Fruit fly (Drosophila melanogaster) whole organism: ENCODE measurements around the gene CG1638.

Experiments
- CG8478 ChIP-seq: fragments of >200 bp; optimal IDR thresholded peaks from 2 replicates; lab custom pipeline; 2018; ENCODE audit warnings: inconsistent platforms
- Dll ChIP-seq: fragments of >200 bp; optimal IDR thresholded peaks from 2 replicates; lab custom pipeline; 2017
- EcR ChIP-seq, 2 experiments: fragments of >200 bp; optimal IDR thresholded peaks; 2 replicates each; lab custom pipeline; 2017; ENCODE audit warnings: missing biosample characterization in 2 of 2, missing genetic modification characterization in 2 of 2, missing genetic modification reagents in 2 of 2
- pan ChIP-seq: fragments of >200 bp; optimal IDR thresholded peaks from 2 replicates; lab custom pipeline; 2017
- psq ChIP-seq: fragments of >200 bp; optimal IDR thresholded peaks from 2 replicates; lab custom pipeline; 2017
- usp ChIP-seq: fragments of >200 bp; optimal IDR thresholded peaks from 2 replicates; lab custom pipeline; 2017; ENCODE audit warnings: missing biosample characterization, missing genetic modification characterization, mixed read lengths

The CG1638 gene

DNA sequence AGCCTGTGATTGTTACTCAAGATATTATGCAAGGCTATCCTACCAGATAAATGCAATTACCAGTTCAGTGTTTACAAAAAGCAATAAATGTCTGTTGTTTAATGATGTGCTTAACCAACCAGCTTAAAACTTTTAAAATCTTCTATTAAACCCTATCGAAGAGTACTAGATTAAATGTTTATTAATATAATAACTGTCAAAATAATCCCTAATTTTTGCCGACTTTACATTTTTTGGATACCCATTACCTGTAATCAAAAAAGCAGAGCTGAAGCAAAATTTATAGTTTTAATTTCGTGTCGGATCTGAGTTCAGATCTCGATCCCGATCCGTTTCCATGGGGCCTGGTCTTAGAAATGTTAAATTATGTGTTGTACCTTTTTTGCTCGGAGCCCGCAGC is at the start of gene CG1638:
Gene CG1638 (plus strand): TSS at position 301 of the 400 bp plus-strand sequence.
- TF ChIP-seq psq (lab: Kevin White, UChicago) (no peak), Dll (no peak), pan (lab: Kevin White, UChicago) (no peak), usp (GFP tag; lab: Kevin White, UChicago) (no peak), CG8478 (lab: Kevin White, UChicago) (no peak), EcR (GFP tag; optimal IDR thresholded peaks at IDR 0.05; lab: Kevin White, UChicago) (no peak)

DNA sequence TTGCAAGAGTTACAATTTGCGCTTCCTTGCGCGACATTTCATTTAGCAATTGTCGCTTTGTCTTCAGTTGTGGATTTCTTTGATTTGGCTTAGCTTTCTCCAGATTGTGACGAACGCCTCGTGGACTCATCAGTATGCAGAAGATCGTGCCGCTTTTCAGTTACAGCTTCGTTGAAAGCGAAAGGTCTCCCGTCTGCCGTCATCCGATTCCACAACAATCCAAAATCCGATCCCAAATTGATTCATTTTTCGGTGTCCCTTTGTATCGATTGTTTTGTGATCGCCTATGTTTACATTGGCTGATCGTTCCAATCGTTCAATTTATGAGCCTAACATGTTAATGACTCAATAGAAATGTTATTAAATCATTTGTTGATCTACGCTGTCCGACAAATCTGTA is 48.5 kb upstream of the CG1638 start:
- TF ChIP-seq Dll = no peak
- TF ChIP-seq usp (GFP tag; lab: Kevin White, UChicago) = no peak
- TF ChIP-seq EcR (GFP tag; optimal IDR thresholded peaks at IDR 0.05; lab: Kevin White, UChicago) = no peak
- TF ChIP-seq psq (lab: Kevin White, UChicago) = no peak
- no peak for TF ChIP-seq CG8478 (lab: Kevin White, UChicago)
- TF ChIP-seq pan (lab: Kevin White, UChicago) = no peak

DNA sequence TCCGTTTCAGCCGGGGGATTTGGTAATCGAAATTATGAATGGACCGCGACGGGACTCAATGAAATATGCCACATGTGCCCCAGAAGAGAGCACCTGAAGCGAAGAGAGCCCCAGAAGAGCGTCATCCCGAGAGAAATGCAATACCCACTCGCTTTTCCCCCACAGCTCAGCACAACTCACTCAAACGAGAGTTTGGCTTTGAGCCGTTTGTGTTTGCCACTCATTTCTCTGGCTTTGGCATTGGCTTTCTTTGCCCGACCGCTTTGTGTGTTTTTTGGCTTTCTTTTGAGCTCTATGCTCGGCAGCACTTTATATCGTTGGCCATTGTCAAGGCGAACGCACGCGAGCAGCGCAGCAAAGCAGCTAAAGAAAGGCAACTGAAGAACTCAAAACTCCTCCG is 47.7 kb upstream of the CG1638 start, which contains the start of gene nyo:
Gene nyo (plus strand): TSS at position 312 of the 400 bp plus-strand sequence.
- TF ChIP-seq EcR (GFP tag; optimal IDR thresholded peaks at IDR 0.05; lab: Kevin White, UChicago) (no peak), Dll (no peak), CG8478 (lab: Kevin White, UChicago) (no peak), psq (lab: Kevin White, UChicago) (no peak), usp (GFP tag; lab: Kevin White, UChicago) (no peak), pan (lab: Kevin White, UChicago) (no peak)

DNA sequence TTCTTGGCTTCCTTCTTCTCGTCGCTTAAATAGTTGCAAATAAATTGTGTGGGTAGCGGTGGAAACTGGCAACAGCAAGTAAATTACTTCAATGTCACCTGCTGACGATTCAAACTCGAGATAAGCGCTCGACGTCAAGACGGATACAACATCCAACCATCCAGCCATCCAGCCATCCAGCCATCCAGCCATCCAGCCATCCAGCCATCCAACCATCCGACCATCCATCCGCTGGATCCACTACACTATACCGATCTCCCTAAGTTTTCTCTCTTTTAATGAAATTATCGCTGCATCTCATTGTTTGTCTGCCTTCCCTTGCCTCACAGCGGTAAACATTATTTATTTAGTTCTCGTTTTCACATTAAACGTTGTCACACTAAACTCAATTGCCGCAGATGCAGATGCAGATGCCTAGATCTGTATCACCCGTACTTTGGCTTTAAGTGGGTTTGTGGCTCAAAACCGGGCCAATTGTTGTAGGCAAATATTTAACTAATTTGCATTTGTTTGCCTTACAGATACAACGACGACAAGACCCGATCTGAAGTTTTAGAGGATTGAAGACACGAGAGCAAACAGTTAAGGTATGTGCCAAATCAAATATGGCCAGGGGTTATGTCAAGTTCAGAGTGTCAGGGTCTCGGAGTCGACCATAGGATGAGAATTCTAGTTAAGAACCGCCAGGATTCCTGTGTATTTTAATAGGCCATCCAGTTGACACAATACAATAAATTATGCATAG is 41.4 kb upstream of the CG1638 start:
- TF ChIP-seq pan (lab: Kevin White, UChicago) (no peak), CG8478 (lab: Kevin White, UChicago) (no peak), EcR (GFP tag; optimal IDR thresholded peaks at IDR 0.05; lab: Kevin White, UChicago) (no peak), psq (lab: Kevin White, UChicago) (no peak), usp (GFP tag; lab: Kevin White, UChicago) (no peak), Dll (no peak)

DNA sequence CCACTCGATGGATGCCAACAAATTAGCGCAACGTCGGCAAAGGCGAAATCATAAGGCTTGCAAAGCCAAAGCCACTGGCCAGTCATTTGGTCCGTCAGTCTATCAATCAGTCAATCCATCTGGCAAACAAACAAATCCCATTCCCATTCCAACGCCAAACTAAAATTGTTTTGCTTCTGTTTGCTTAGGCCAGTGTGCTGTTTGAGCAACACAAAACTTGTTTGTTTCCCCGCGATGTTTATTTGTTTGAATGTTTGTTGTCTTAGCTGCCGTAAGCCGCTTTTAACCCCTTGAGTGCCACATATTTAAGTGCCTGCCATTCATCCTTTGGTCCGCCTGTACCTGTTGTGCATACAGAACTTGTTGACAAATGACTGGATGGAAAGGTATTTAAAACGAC is 39.5 kb upstream of the CG1638 start:
- TF ChIP-seq psq (lab: Kevin White, UChicago) = no peak
- TF ChIP-seq pan (lab: Kevin White, UChicago) = no peak
- TF ChIP-seq usp (GFP tag; lab: Kevin White, UChicago) = no peak
- TF ChIP-seq EcR (GFP tag; optimal IDR thresholded peaks at IDR 0.05; lab: Kevin White, UChicago) = no peak
- TF ChIP-seq CG8478 (lab: Kevin White, UChicago) = no peak
- TF ChIP-seq Dll = no peak

DNA sequence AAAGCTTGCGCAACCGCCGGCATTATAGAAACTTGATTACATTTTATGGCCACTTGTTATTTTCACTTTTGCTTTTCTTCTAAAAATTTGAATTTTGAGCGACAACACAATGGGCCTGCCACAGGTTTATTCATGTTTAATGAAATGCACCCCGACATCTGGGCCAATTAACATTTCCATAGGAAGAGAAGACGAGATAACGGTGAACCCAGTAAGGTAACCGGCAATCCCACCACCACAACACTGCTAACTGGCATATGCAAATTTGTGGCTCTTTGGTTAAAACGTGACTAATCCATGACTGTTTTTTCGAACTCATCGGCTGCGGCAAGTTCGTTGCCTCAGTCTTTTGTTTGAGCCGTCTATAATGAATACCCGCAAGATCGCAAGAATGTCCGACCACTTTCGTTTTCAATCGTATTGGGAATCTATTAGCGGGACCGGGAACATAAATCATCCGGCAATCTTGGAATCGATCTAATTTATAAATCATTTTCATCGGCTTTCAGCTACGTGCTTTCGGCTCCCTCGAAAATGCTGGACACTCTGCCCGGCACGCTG is 31.6 kb upstream of the CG1638 start:
- TF ChIP-seq usp (GFP tag; lab: Kevin White, UChicago) (no peak), pan (lab: Kevin White, UChicago) (no peak), CG8478 (lab: Kevin White, UChicago) (no peak), psq (lab: Kevin White, UChicago) (no peak), Dll (no peak), EcR (GFP tag; optimal IDR thresholded peaks at IDR 0.05; lab: Kevin White, UChicago) (no peak)

DNA sequence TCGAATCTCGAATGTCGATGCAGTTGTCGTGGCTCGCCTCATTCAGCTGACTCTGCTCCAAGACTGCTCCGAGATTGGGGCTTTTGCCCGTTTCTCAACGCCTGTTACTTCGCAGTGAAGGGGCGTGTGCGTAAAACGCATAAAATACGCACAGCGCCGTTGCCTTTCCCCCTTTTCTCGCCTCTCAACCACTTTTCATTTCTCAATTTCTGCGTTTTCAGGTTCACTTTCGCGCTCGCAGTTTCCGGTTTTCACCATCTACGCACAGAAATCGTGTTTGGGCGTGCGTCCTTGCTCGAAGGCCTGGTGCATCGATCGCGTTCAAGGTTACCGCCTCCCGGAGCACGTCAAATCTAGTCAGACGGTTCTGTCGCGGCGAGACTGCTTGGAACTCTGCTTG is 30.6 kb upstream of the CG1638 start:
- TF ChIP-seq CG8478 (lab: Kevin White, UChicago) (no peak), EcR (GFP tag; optimal IDR thresholded peaks at IDR 0.05; lab: Kevin White, UChicago) (peak in 1 of 2 experiments; percentile 0), Dll (no peak)

DNA sequence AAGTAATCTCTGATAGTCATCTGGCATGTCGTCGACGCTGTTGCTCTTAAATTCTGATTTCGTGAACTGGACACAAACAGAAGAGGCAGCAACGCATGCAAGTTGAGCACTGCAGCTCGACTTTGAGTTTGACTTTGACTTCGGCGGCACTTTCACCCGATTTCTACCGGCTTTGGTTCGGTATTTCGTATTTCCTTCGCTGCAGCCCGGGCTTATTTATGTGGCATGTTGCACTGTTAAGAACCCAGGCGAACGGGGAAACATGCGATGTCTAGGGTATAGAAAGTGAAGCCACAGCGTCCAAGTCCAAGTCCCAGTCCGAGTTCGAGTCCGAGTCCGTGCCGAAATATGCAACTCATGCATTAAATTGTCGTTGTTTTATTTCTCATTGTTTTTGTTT is 26.2 kb upstream of the CG1638 start:
- TF ChIP-seq CG8478 (lab: Kevin White, UChicago) = no peak
- TF ChIP-seq pan (lab: Kevin White, UChicago) = no peak
- no peak for TF ChIP-seq usp (GFP tag; lab: Kevin White, UChicago)
- no peak for TF ChIP-seq psq (lab: Kevin White, UChicago)
- TF ChIP-seq Dll = no peak
- TF ChIP-seq EcR (GFP tag; optimal IDR thresholded peaks at IDR 0.05; lab: Kevin White, UChicago) = no peak

DNA sequence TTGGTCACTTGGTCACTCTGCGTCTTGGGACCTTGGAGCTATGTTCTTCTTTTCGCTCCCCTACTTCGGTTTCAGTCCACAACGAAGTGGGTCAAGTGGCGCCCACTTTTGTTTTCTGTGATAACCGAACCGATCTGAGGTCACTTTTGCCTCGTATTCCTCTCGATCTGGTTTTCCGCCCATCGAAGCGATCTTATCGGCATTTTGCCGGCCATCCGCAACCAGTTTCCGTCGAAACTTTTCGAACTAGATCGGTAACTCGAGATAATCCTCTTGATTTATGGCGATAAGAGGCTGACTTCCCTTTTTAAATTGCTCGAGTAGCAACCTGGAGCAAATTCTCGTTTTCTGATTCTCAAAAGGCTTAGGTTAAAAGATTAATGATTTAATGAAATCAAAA is 25.8 kb upstream of the CG1638 start:
- no peak for TF ChIP-seq Dll
- no peak for TF ChIP-seq psq (lab: Kevin White, UChicago)
- no peak for TF ChIP-seq usp (GFP tag; lab: Kevin White, UChicago)
- TF ChIP-seq EcR (GFP tag; optimal IDR thresholded peaks at IDR 0.05; lab: Kevin White, UChicago) = no peak
- TF ChIP-seq pan (lab: Kevin White, UChicago) = no peak
- TF ChIP-seq CG8478 (lab: Kevin White, UChicago) = no peak

DNA sequence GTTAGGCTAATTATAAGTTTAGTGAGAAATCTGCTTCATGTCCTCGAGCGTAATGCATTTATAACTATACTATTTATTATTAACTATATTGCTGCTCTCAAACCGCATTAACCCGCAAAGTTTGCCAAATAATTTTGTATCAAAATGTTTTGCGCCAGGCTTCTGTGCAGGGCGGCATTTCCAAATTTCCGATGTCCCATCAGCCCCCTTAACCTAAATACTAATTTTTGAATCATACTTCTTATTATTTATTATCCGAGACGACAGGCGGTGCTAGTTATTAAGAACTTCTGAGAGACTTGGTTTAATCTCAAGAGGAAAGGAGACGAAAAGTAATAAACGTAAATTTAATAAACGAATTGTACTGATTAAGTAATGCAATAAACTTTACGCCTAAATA is 24.6 kb upstream of the CG1638 start:
- no peak for TF ChIP-seq psq (lab: Kevin White, UChicago)
- no peak for TF ChIP-seq EcR (GFP tag; optimal IDR thresholded peaks at IDR 0.05; lab: Kevin White, UChicago)
- TF ChIP-seq usp (GFP tag; lab: Kevin White, UChicago) = no peak
- TF ChIP-seq pan (lab: Kevin White, UChicago) = no peak
- TF ChIP-seq CG8478 (lab: Kevin White, UChicago) = no peak
- no peak for TF ChIP-seq Dll

DNA sequence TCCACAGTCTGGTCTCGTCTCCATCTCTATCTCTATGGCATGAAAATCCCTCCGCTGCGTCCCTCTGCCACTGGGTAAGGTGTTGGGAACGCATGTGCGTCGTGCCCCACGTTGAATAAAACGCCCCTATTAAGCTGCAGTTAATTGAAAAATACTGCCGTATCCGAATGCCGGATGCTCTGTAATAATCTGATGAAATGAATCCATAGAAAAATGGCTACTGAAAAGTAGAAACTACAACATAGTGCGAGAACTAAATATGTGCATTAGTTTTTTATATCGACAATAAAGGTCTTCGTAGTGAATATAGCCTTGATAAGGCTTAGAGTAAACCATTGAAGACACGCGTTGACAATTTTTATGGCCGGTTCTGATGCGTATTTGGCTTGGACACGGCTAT is 23.6 kb upstream of the CG1638 start:
- TF ChIP-seq usp (GFP tag; lab: Kevin White, UChicago) (no peak), CG8478 (lab: Kevin White, UChicago) (no peak), EcR (GFP tag; optimal IDR thresholded peaks at IDR 0.05; lab: Kevin White, UChicago) (no peak), Dll (no peak), pan (lab: Kevin White, UChicago) (no peak), psq (lab: Kevin White, UChicago) (no peak)

DNA sequence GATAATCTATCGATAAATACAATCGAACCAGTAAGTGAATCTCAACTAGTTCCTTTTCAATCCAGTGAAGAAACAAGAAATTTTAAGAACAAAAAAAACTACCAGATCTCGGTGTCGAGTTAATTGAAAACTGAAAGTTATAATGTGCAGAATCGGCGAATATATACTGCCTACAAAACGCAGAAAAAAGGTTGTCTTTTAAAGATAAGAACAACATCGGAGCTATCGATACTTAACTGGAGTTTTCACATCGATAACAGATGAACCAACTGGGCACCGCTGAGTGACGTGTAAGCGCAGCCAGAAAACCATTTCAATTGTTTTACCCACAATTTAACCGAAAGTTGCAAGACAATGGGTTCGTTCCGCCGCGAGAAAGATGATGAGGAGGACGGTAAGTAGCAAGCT is 18.5 kb upstream of the CG1638 start, which contains the start of gene gammaCOP:
Gene gammaCOP (plus strand): TSS at position 259 of the 408 bp plus-strand sequence.
- no peak for TF ChIP-seq psq (lab: Kevin White, UChicago)
- TF ChIP-seq CG8478 (lab: Kevin White, UChicago) = no peak
- TF ChIP-seq pan (lab: Kevin White, UChicago) = no peak
- no peak for TF ChIP-seq usp (GFP tag; lab: Kevin White, UChicago)
- no peak for TF ChIP-seq EcR (GFP tag; optimal IDR thresholded peaks at IDR 0.05; lab: Kevin White, UChicago)
- TF ChIP-seq Dll = no peak
